Fruit fly (Drosophila melanogaster) whole organism, prepupa: ENCODE data around the gene CG10650.
A peak's percentile ranks its signal among the peaks of the same experiment; 100 is the strongest.

Experiments
- Blimp-1 ChIP-seq: fragments of 200-800 bp; sonication (Bioruptor generic); optimal IDR thresholded peaks from 3 replicates; lab custom pipeline; 2017; ENCODE audit warnings: missing biosample characterization, missing genetic modification characterization, mild to moderate bottlenecking, moderate library complexity, missing genetic modification reagents
- CG10631 ChIP-seq: fragments of 200-800 bp; sonication (Bioruptor generic); optimal IDR thresholded peaks from 2 replicates; lab custom pipeline; 2016; ENCODE audit warnings: missing biosample characterization, missing genetic modification characterization
- CG10669 ChIP-seq: fragments of 200-800 bp; sonication (Bioruptor generic); optimal IDR thresholded peaks from 3 replicates; lab custom pipeline; 2018; ENCODE audit warnings: missing biosample characterization, mild to moderate bottlenecking, missing genetic modification characterization, moderate library complexity
- CG11294 ChIP-seq: fragments of 200-800 bp; sonication (Bioruptor generic); IDR thresholded peaks from 2 replicates; pipeline ENCODE4 v1.3.6; 2022; ENCODE audit warnings: missing biosample characterization, missing genetic modification characterization
- CG11762 ChIP-seq: fragments of 200-800 bp; sonication (Bioruptor generic); optimal IDR thresholded peaks from 3 replicates; lab custom pipeline; 2016; ENCODE audit warnings: missing biosample characterization, missing genetic modification characterization; ENCODE audit not compliant: insufficient read depth
- CG11902 ChIP-seq: fragments of 200-800 bp; sonication (Bioruptor generic); optimal IDR thresholded peaks from 3 replicates; lab custom pipeline; 2016; ENCODE audit warnings: missing biosample characterization, missing genetic modification characterization
- CG15336 ChIP-seq: fragments of 200-800 bp; sonication (Bioruptor generic); IDR thresholded peaks from 2 replicates; pipeline ENCODE4 v1.3.6; 2022; ENCODE audit warnings: missing biosample characterization, missing genetic modification characterization
- CG1621 ChIP-seq: fragments of 200-800 bp; sonication (Bioruptor generic); optimal IDR thresholded peaks from 3 replicates; lab custom pipeline; 2018; ENCODE audit warnings: missing biosample characterization, mild to moderate bottlenecking, missing genetic modification characterization
- CG31627 ChIP-seq: fragments of 200-800 bp; sonication (Bioruptor generic); optimal IDR thresholded peaks from 3 replicates; lab custom pipeline; 2016; ENCODE audit warnings: missing biosample characterization, missing genetic modification characterization
- CG32006 ChIP-seq: fragments of 200-800 bp; sonication (Bioruptor generic); optimal IDR thresholded peaks from 3 replicates; lab custom pipeline; 2017; ENCODE audit warnings: missing biosample characterization, mild to moderate bottlenecking, missing genetic modification characterization
- CG3919 ChIP-seq: fragments of 200-800 bp; sonication (Bioruptor generic); optimal IDR thresholded peaks from 3 replicates; lab custom pipeline; 2016; ENCODE audit warnings: missing biosample characterization, missing genetic modification characterization
- CG4318 ChIP-seq: fragments of 200-800 bp; sonication (Bioruptor generic); optimal IDR thresholded peaks from 3 replicates; lab custom pipeline; 2017; ENCODE audit warnings: missing biosample characterization, mild to moderate bottlenecking, missing genetic modification characterization
- CG6163 ChIP-seq: fragments of 200-800 bp; sonication (Bioruptor generic); IDR thresholded peaks from 3 replicates; pipeline ENCODE4 v1.3.6; 2022; ENCODE audit warnings: missing biosample characterization, missing genetic modification characterization
- CG6276 ChIP-seq: fragments of 200-800 bp; sonication (Bioruptor generic); optimal IDR thresholded peaks from 2 replicates; lab custom pipeline; 2017; ENCODE audit warnings: missing biosample characterization, mild to moderate bottlenecking, missing genetic modification characterization
- CG6792 ChIP-seq: fragments of 200-800 bp; sonication (Bioruptor generic); optimal IDR thresholded peaks from 3 replicates; lab custom pipeline; 2016; ENCODE audit warnings: missing biosample characterization, missing genetic modification characterization
- CG6854 ChIP-seq: fragments of 200-800 bp; sonication (Bioruptor generic); optimal IDR thresholded peaks from 2 replicates; lab custom pipeline; 2017; ENCODE audit warnings: missing biosample characterization, mild to moderate bottlenecking, missing genetic modification characterization
- CG7368 ChIP-seq: fragments of 200-800 bp; sonication (Bioruptor generic); optimal IDR thresholded peaks from 3 replicates; lab custom pipeline; 2016; ENCODE audit warnings: missing biosample characterization, missing genetic modification characterization
- CG8632 ChIP-seq: fragments of 200-800 bp; sonication (Bioruptor generic); optimal IDR thresholded peaks from 3 replicates; lab custom pipeline; 2016; ENCODE audit warnings: missing biosample characterization, missing genetic modification characterization
- CG9139 ChIP-seq: fragments of 200-800 bp; sonication (Bioruptor generic); optimal IDR thresholded peaks from 3 replicates; lab custom pipeline; 2017; ENCODE audit warnings: missing biosample characterization, mild to moderate bottlenecking, missing genetic modification characterization
- Eip75B ChIP-seq: fragments of 200-800 bp; sonication (Bioruptor generic); optimal IDR thresholded peaks from 3 replicates; lab custom pipeline; 2016; ENCODE audit warnings: missing biosample characterization, missing genetic modification characterization
- Eip78C ChIP-seq: fragments of 200-800 bp; sonication (Bioruptor generic); peaks from one replicate; lab custom pipeline; 2016; ENCODE audit warnings: missing biosample characterization, missing genetic modification characterization
- Eip93F ChIP-seq: fragments of 200-800 bp; sonication (Bioruptor generic); optimal IDR thresholded peaks from 2 replicates; lab custom pipeline; 2016; ENCODE audit warnings: missing biosample characterization, mild to moderate bottlenecking, missing genetic modification characterization
- Ets96B ChIP-seq: fragments of 200-800 bp; optimal IDR thresholded peaks from 2 replicates; lab custom pipeline; 2019; ENCODE audit warnings: missing biosample characterization, mild to moderate bottlenecking, missing genetic modification characterization, moderate library complexity
- Gug ChIP-seq: fragments of 200-800 bp; sonication (Bioruptor generic); IDR thresholded peaks from 2 replicates; pipeline ENCODE4 v1.3.6; 2022; ENCODE audit warnings: missing biosample characterization, missing genetic modification characterization
- Hr38 ChIP-seq: sonication (Bioruptor generic); optimal IDR thresholded peaks from 2 replicates; lab custom pipeline; 2016; ENCODE audit warnings: missing biosample characterization, missing genetic modification characterization
- Hr39 ChIP-seq: fragments of 200-800 bp; sonication (Bioruptor generic); optimal IDR thresholded peaks from 2 replicates; lab custom pipeline; 2016; ENCODE audit warnings: missing biosample characterization, missing genetic modification characterization
- Hr4 ChIP-seq: fragments of 200-800 bp; sonication (Bioruptor generic); optimal IDR thresholded peaks from 3 replicates; lab custom pipeline; 2016; ENCODE audit warnings: missing biosample characterization, missing genetic modification characterization
- Smox ChIP-seq: fragments of 200-800 bp; sonication (Bioruptor generic); optimal IDR thresholded peaks from 3 replicates; lab custom pipeline; 2016; ENCODE audit warnings: missing biosample characterization, missing genetic modification characterization
- Sox14 ChIP-seq: fragments of 200-800 bp; sonication (Bioruptor generic); optimal IDR thresholded peaks from 3 replicates; lab custom pipeline; 2016; ENCODE audit warnings: missing biosample characterization, missing genetic modification characterization
- achi ChIP-seq: fragments of 200-800 bp; sonication (Bioruptor generic); optimal IDR thresholded peaks from 3 replicates; lab custom pipeline; 2016; ENCODE audit warnings: missing biosample characterization, missing genetic modification characterization
- acj6 ChIP-seq: fragments of 200-800 bp; sonication (Bioruptor generic); optimal IDR thresholded peaks from 3 replicates; lab custom pipeline; 2016; ENCODE audit warnings: missing biosample characterization, missing genetic modification characterization
- dac ChIP-seq: fragments of 200-800 bp; sonication (Bioruptor generic); optimal IDR thresholded peaks from 2 replicates; lab custom pipeline; 2017; ENCODE audit warnings: missing biosample characterization, mild to moderate bottlenecking, missing genetic modification characterization
- dsx ChIP-seq: fragments of 200-800 bp; optimal IDR thresholded peaks from 3 replicates; lab custom pipeline; 2019; ENCODE audit warnings: missing biosample characterization, mild to moderate bottlenecking, missing genetic modification characterization, moderate library complexity; ENCODE audit not compliant: poor library complexity, severe bottlenecking
- eg ChIP-seq: fragments of 200-800 bp; sonication (Bioruptor generic); IDR thresholded peaks from 3 replicates; pipeline ENCODE4 v1.3.6; 2022; ENCODE audit warnings: missing biosample characterization, missing genetic modification characterization
- esn ChIP-seq: fragments of 200-800 bp; sonication (Bioruptor generic); optimal IDR thresholded peaks from 2 replicates; lab custom pipeline; 2016; ENCODE audit warnings: missing biosample characterization, mild to moderate bottlenecking, missing genetic modification characterization, moderate library complexity
- fd59A ChIP-seq: fragments of 200-800 bp; sonication (Bioruptor generic); optimal IDR thresholded peaks from 2 replicates; lab custom pipeline; 2017; ENCODE audit warnings: missing biosample characterization, mild to moderate bottlenecking, missing genetic modification characterization, missing genetic modification reagents
- fkh ChIP-seq: fragments of 200-800 bp; sonication (Bioruptor generic); optimal IDR thresholded peaks from 3 replicates; lab custom pipeline; 2017; ENCODE audit warnings: missing biosample characterization, mild to moderate bottlenecking, missing genetic modification characterization, moderate library complexity
- lz ChIP-seq: fragments of 200-800 bp; sonication (Bioruptor generic); optimal IDR thresholded peaks from 3 replicates; lab custom pipeline; 2016; ENCODE audit warnings: missing biosample characterization, missing genetic modification characterization
- pdm3 ChIP-seq: fragments of 200-800 bp; sonication (Bioruptor generic); optimal IDR thresholded peaks from 3 replicates; lab custom pipeline; 2016; ENCODE audit warnings: missing biosample characterization, missing genetic modification characterization
- salr ChIP-seq, 2 experiments: fragments of 200-800 bp; sonication (Bioruptor generic); optimal IDR thresholded peaks; 3 replicates each; lab custom pipeline; 2016 to 2018; ENCODE audit warnings: missing biosample characterization in 2 of 2, missing genetic modification characterization in 2 of 2, mild to moderate bottlenecking in 1 of 2
- ss ChIP-seq, 2 experiments: fragments of 200-800 bp; sonication (Bioruptor generic); optimal IDR thresholded peaks; 2 replicates in 1 of 2; 3 replicates in 1 of 2; lab custom pipeline; 2017 to 2018; ENCODE audit warnings: mild to moderate bottlenecking in 2 of 2, missing biosample characterization in 2 of 2, missing genetic modification characterization in 2 of 2, moderate library complexity in 1 of 2
- svp ChIP-seq: fragments of 200-800 bp; sonication (Bioruptor generic); peaks from one replicate; lab custom pipeline; 2016; ENCODE audit warnings: missing biosample characterization, missing genetic modification characterization
- topi ChIP-seq: fragments of 200-800 bp; sonication (Bioruptor generic); optimal IDR thresholded peaks from 3 replicates; lab custom pipeline; 2016; ENCODE audit warnings: missing biosample characterization, missing genetic modification characterization

Gene CG10650

DNA sequence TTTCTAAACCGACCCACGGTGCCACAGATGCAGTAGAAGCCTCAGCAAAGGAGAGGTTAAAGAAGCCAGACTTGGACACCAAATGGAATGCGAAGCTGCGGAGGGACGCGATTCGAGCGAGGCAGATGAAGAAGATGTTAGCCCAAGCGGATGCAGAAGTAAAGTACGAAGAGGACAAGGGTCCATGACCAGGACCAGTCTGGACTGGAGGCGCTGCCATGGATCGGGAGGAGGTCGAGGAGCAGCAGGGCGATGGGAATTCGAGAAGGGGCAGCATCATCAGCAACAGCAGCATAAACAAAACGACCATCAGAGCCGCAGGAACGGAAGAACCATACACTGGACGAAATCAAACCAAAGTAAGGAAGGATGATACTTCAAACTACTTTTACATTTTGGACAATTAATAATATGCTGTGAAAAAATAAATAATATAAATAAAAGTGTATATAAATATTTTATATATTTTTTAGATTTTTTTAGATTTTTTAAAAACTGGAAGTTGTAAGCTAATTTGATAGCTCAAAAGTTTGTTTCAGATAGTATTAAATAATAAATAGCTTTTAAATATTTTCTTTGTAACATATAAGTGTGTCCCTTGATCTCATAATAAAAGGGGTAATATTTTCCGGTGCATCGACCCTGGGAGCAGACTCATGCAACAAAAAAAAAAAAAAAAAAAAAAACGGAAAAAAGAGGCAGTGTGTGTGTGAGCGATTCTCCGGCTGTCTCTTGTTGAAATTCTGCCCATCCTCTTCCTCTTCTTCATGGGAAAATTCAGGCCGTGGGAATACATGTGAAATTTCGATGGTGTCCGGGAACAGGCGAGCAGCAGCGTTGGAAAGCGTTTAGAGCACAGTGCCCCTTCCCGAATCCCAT is 48.9 kb downstream of the CG10650 start (continued):
- TF ChIP-seq CG11762 (GFP tag; lab: Kevin White, UChicago) (peak; percentile 57), CG7368 (GFP tag; lab: Kevin White, UChicago) (peak; percentile 40), dac (GFP tag; lab: Kevin White, UChicago) (no peak), CG6276 (GFP tag; lab: Kevin White, UChicago) (no peak), CG6854 (peak; percentile 34), Blimp-1 (GFP tag; lab: Kevin White, UChicago) (peak; percentile 60), Hr4 (GFP tag; lab: Kevin White, UChicago) (no peak), acj6 (peak; percentile 82), CG4318 (GFP tag; lab: Kevin White, UChicago) (peak; percentile 43), CG10631 (GFP tag; lab: Kevin White, UChicago) (peak; percentile 92), CG10669 (GFP tag; lab: Kevin White, UChicago) (peak; percentile 75), Eip93F (GFP tag; lab: Kevin White, UChicago) (peak; percentile 42), Smox (GFP tag; lab: Kevin White, UChicago) (peak; percentile 52), Hr38 (GFP tag; lab: Kevin White, UChicago) (no peak), dsx (GFP tag; lab: Kevin White, UChicago) (peak; percentile 88), CG3919 (GFP tag; lab: Kevin White, UChicago) (peak; percentile 76), Eip78C (GFP tag; lab: Kevin White, UChicago) (peak; percentile 91), CG1621 (peak; percentile 47), svp (GFP tag; lab: Kevin White, UChicago) (peak; percentile 54), Sox14 (GFP tag; lab: Kevin White, UChicago) (peak; percentile 1), eg (GFP tag; lab: Robert Waterston, UW) (no peak), CG11294 (GFP tag; lab: Robert Waterston, UW) (no peak; the same call in 1 of the 2 replicates), CG9139 (GFP tag; lab: Kevin White, UChicago) (peak; percentile 85), Gug (GFP tag; lab: Robert Waterston, UW) (no peak)

dm6 chr2L:18945765-18946552 is 49.8 kb downstream of the CG10650 start, which contains the start of gene CG46304:
CG46304 (plus strand) TSS chr2L:18946305.
- TF ChIP-seq CG6163 (0 out of 3 replicates have a peak, but pooled peaks have one; percentile 23), Hr38 (GFP tag; lab: Kevin White, UChicago) (no peak), salr (GFP tag; optimal IDR thresholded peaks at IDR 0.05; lab: Kevin White, UChicago) (no peak), Eip93F (GFP tag; lab: Kevin White, UChicago) (no peak), Eip75B (peak; percentile 29), lz (peak; percentile 53), eg (GFP tag; lab: Robert Waterston, UW) (0 out of 3 replicates have a peak, but pooled peaks have one; percentile 13), svp (GFP tag; lab: Kevin White, UChicago) (peak; percentile 83), CG32006 (GFP tag; lab: Kevin White, UChicago) (peak; percentile 59), CG7368 (GFP tag; lab: Kevin White, UChicago) (no peak), CG31627 (peak; percentile 54), ss (GFP tag; optimal IDR thresholded peaks at IDR 0.05; lab: Kevin White, UChicago) (peak in 1 of 2 experiments; percentile 33), dac (GFP tag; lab: Kevin White, UChicago) (no peak), CG9139 (GFP tag; lab: Kevin White, UChicago) (no peak), CG11294 (GFP tag; lab: Robert Waterston, UW) (no peak), Ets96B (tag; lab: Kevin White, UChicago) (peak; percentile 38), pdm3 (GFP tag; lab: Kevin White, UChicago) (peak; percentile 33), CG8632 (peak; percentile 1), CG6792 (GFP tag; lab: Kevin White, UChicago) (peak; percentile 19), fkh (GFP tag; lab: Kevin White, UChicago) (no peak), dsx (GFP tag; lab: Kevin White, UChicago) (no peak), fd59A (peak; percentile 62), Eip78C (GFP tag; lab: Kevin White, UChicago) (peak; percentile 85), esn (GFP tag; lab: Kevin White, UChicago) (peak; percentile 55), CG10669 (GFP tag; lab: Kevin White, UChicago) (peak; percentile 33), topi (GFP tag; lab: Kevin White, UChicago) (peak; percentile 59), Sox14 (GFP tag; lab: Kevin White, UChicago) (peak; percentile 68), Smox (GFP tag; lab: Kevin White, UChicago) (peak; percentile 35), achi (peak; percentile 41), CG15336 (GFP tag; lab: Robert Waterston, UW) (no peak), CG3919 (GFP tag; lab: Kevin White, UChicago) (peak; percentile 39), Gug (GFP tag; lab: Robert Waterston, UW) (no peak), Hr39 (GFP tag; lab: Kevin White, UChicago) (peak; percentile 39), CG11902 (GFP tag; lab: Kevin White, UChicago) (peak; percentile 6), CG4318 (GFP tag; lab: Kevin White, UChicago) (no peak)
